Fruit fly (Drosophila melanogaster): ENCODE data around the gene CG31465.

The CG31465 gene

dm6 chr3R:21887588-21888007 lies 7.0 kb downstream of the CG31465 start (continued):
- TF ChIP-seq CG11085 (GFP tag; IDR thresholded peaks at IDR 0.05): 0 out of 2 replicates have a peak, but pooled peaks have one; percentile 19
- no peak for TF ChIP-seq CG3726 (GFP tag; IDR thresholded peaks at IDR 0.05)
- TF ChIP-seq ranshi (GFP tag; IDR thresholded peaks at IDR 0.05): peak; percentile 53
- TF ChIP-seq CG31224 (GFP tag; IDR thresholded peaks at IDR 0.05): peak; percentile 32
- TF ChIP-seq gsb-n (tag; optimal IDR thresholded peaks at IDR 0.05): no peak
- TF ChIP-seq Aef1 (GFP tag; IDR thresholded peaks at IDR 0.05): peak; percentile 39; the same call in 1 of the 3 replicates
- TF ChIP-seq mam (GFP tag; optimal IDR thresholded peaks at IDR 0.05): peak; percentile 0
- peak; percentile 1 for TF ChIP-seq CG15601 (tag; optimal IDR thresholded peaks at IDR 0.05)
- no peak for TF ChIP-seq CHES-1-like (GFP tag; optimal IDR thresholded peaks at IDR 0.05)
- TF ChIP-seq croc (GFP tag; conservative IDR thresholded peaks at IDR 0.05): peak; percentile 35; the same call in 1 of the 3 replicates
- TF ChIP-seq chif (GFP tag; optimal IDR thresholded peaks at IDR 0.05): peak in 1 of 2 experiments; percentile 8
- TF ChIP-seq trh (GFP tag; optimal IDR thresholded peaks at IDR 0.05): no peak
- TF ChIP-seq ems (GFP tag; optimal IDR thresholded peaks at IDR 0.05): peak; percentile 16
- peak; percentile 28 for TF ChIP-seq Oli (tag; optimal IDR thresholded peaks at IDR 0.05)
- TF ChIP-seq tin (GFP tag; optimal IDR thresholded peaks at IDR 0.05): peak; percentile 12
- TF ChIP-seq Max (GFP tag; optimal IDR thresholded peaks at IDR 0.05): no peak
- no peak for TF ChIP-seq CG33213 (GFP tag; optimal IDR thresholded peaks at IDR 0.05)
- TF ChIP-seq Ets65A (GFP tag): peak; percentile 57
- 0 out of 2 replicates have a peak, but pooled peaks have one; percentile 23 for TF ChIP-seq Nf-YA (GFP tag; IDR thresholded peaks at IDR 0.05)
- TF ChIP-seq Xrp1 (GFP tag; IDR thresholded peaks at IDR 0.05): 0 out of 2 replicates have a peak, but pooled peaks have one; percentile 42
- TF ChIP-seq kay (GFP tag; optimal IDR thresholded peaks at IDR 0.05): peak; percentile 35
- TF ChIP-seq gro (GFP tag; optimal IDR thresholded peaks at IDR 0.05): no peak
- 0 out of 3 replicates have a peak, but pooled peaks have one; percentile 43 for TF ChIP-seq Mrtf (GFP tag; IDR thresholded peaks at IDR 0.05)
- no peak for TF ChIP-seq CG6813 (GFP tag; optimal IDR thresholded peaks at IDR 0.05)
- no peak for TF ChIP-seq Sox102F (GFP tag; optimal IDR thresholded peaks at IDR 0.05)
- TF ChIP-seq D (optimal IDR thresholded peaks at IDR 0.05): no peak
- no peak for TF ChIP-seq D (GFP tag; optimal IDR thresholded peaks at IDR 0.05)
- TF ChIP-seq Asciz (GFP tag; optimal IDR thresholded peaks at IDR 0.05): peak; percentile 40
- TF ChIP-seq Chrac-16 (GFP tag; optimal IDR thresholded peaks at IDR 0.05): peak; percentile 18
- TF ChIP-seq gem (tag; optimal IDR thresholded peaks at IDR 0.05): peak; percentile 36
- 0 out of 3 replicates have a peak, but pooled peaks have one; percentile 53 for TF ChIP-seq ken (GFP tag; IDR thresholded peaks at IDR 0.05)
- no peak for TF ChIP-seq Neu2 (GFP tag; optimal IDR thresholded peaks at IDR 0.05; ENCODE audit: borderline replicate concordance)
- no peak for TF ChIP-seq CG2202 (tag; optimal IDR thresholded peaks at IDR 0.05)
- TF ChIP-seq phol (tag; optimal IDR thresholded peaks at IDR 0.05): peak; percentile 51
- TF ChIP-seq lola (GFP tag; optimal IDR thresholded peaks at IDR 0.05): peak in 1 of 3 experiments; percentile 56
- TF ChIP-seq CG9215 (GFP tag; IDR thresholded peaks at IDR 0.05): no peak; the same call in 1 of the 2 replicates
- TF ChIP-seq peb (GFP tag; IDR thresholded peaks at IDR 0.05): no peak
- TF ChIP-seq CG14667 (GFP tag; IDR thresholded peaks at IDR 0.05): 0 out of 2 replicates have a peak, but pooled peaks have one; percentile 42
- peak; percentile 59; the same call in 1 of the 3 replicates for TF ChIP-seq ase (GFP tag; IDR thresholded peaks at IDR 0.05)
- peak; percentile 7 for TF ChIP-seq CG12155 (GFP tag; optimal IDR thresholded peaks at IDR 0.05)
- no peak for TF ChIP-seq CG7786 (GFP tag; optimal IDR thresholded peaks at IDR 0.05)
- peak; percentile 85 for TF ChIP-seq CG17361 (GFP tag; IDR thresholded peaks at IDR 0.05)
- peak; percentile 12 for TF ChIP-seq CG16863 (GFP tag; optimal IDR thresholded peaks at IDR 0.05)
- TF ChIP-seq Adf1 (GFP tag; IDR thresholded peaks at IDR 0.05): 0 out of 2 replicates have a peak, but pooled peaks have one; percentile 1
- peak; percentile 85 for TF ChIP-seq Med (GFP tag)
- 0 out of 2 replicates have a peak, but pooled peaks have one; percentile 23 for TF ChIP-seq CG10959 (GFP tag; IDR thresholded peaks at IDR 0.05)
- TF ChIP-seq CG32772 (GFP tag; IDR thresholded peaks at IDR 0.05): peak; percentile 67
- 0 out of 2 replicates have a peak, but pooled peaks have one; percentile 27 for TF ChIP-seq sim (GFP tag; IDR thresholded peaks at IDR 0.05)
- peak; percentile 33; the same call in 2 of the 3 replicates for TF ChIP-seq CG34422 (GFP tag; IDR thresholded peaks at IDR 0.05)
- TF ChIP-seq ssp (GFP tag; IDR thresholded peaks at IDR 0.05): peak; percentile 34; the same call in 1 of the 2 replicates
- peak; percentile 44 for TF ChIP-seq CG4820 (GFP tag; optimal IDR thresholded peaks at IDR 0.05)
